Fruit fly (Drosophila melanogaster) whole organism, embryonic: Measurements from ENCODE around the gene CG6656.

ENCODE experiments used
- Abd-B ChIP-seq: fragments of 200-800 bp; sonication (Bioruptor generic); optimal IDR thresholded peaks from 2 replicates; lab custom pipeline; 2018; ENCODE audit warnings: missing biosample characterization, mild to moderate bottlenecking, missing genetic modification characterization, moderate library complexity
- CG10147 ChIP-seq: fragments of 200-800 bp; sonication (Bioruptor generic); optimal IDR thresholded peaks from 2 replicates; lab custom pipeline; 2019; ENCODE audit warnings: missing biosample characterization, mild to moderate bottlenecking, missing genetic modification characterization, moderate library complexity
- CG10959 ChIP-seq: fragments of 200-800 bp; sonication (Bioruptor generic); IDR thresholded peaks from 2 replicates; pipeline ENCODE4 v1.3.6; 2022; ENCODE audit warnings: missing biosample characterization, missing genetic modification characterization
- CG12744 ChIP-seq: fragments of 200-800 bp; sonication (Bioruptor generic); optimal IDR thresholded peaks from 2 replicates; lab custom pipeline; 2016; ENCODE audit warnings: missing biosample characterization, missing genetic modification characterization
- CG17568 ChIP-seq: fragments of 200-800 bp; sonication (Bioruptor generic); optimal IDR thresholded peaks from 2 replicates; lab custom pipeline; 2018; ENCODE audit warnings: missing biosample characterization, mild to moderate bottlenecking, missing genetic modification characterization, moderate library complexity
- CG17612 ChIP-seq: fragments of 200-800 bp; sonication (Bioruptor generic); IDR thresholded peaks from 2 replicates; pipeline ENCODE4 v1.3.6; 2022; ENCODE audit warnings: missing biosample characterization, missing genetic modification characterization
- CG17829 ChIP-seq: fragments of 200-800 bp; optimal IDR thresholded peaks from 2 replicates; lab custom pipeline; 2019; ENCODE audit warnings: missing biosample characterization, mild to moderate bottlenecking, missing genetic modification characterization, moderate library complexity
- CG1792 ChIP-seq: fragments of 200-800 bp; sonication (Bioruptor generic); optimal IDR thresholded peaks from 2 replicates; lab custom pipeline; 2016; ENCODE audit warnings: missing biosample characterization, missing genetic modification characterization
- CG2129 ChIP-seq: fragments of 200-800 bp; sonication (Bioruptor generic); IDR thresholded peaks from 2 replicates; pipeline ENCODE4 v1.3.6; 2022; ENCODE audit warnings: missing biosample characterization, missing genetic modification characterization; ENCODE audit not compliant: partially characterized antibody
- CG30431 ChIP-seq: fragments of 200-800 bp; sonication (Bioruptor generic); optimal IDR thresholded peaks from 2 replicates; lab custom pipeline; 2017; ENCODE audit warnings: missing biosample characterization, missing genetic modification characterization
- CG31365 ChIP-seq: fragments of 200-800 bp; sonication (Bioruptor generic); optimal IDR thresholded peaks from 2 replicates; lab custom pipeline; 2018; ENCODE audit warnings: missing biosample characterization, mild to moderate bottlenecking, missing genetic modification characterization
- CG3281 ChIP-seq: fragments of 200-800 bp; sonication (Bioruptor generic); optimal IDR thresholded peaks from 3 replicates; lab custom pipeline; 2017; ENCODE audit warnings: missing biosample characterization, mild to moderate bottlenecking, missing genetic modification characterization
- CG34224 ChIP-seq: fragments of 200-800 bp; sonication (Bioruptor generic); IDR thresholded peaks from 3 replicates; pipeline ENCODE4 v1.3.6; 2022; ENCODE audit warnings: missing biosample characterization, missing genetic modification characterization; ENCODE audit not compliant: partially characterized antibody
- CG5245 ChIP-seq: fragments of 200-800 bp; sonication (Bioruptor generic); optimal IDR thresholded peaks from 3 replicates; lab custom pipeline; 2016; ENCODE audit warnings: missing biosample characterization, missing genetic modification characterization
- CG6813 ChIP-seq: fragments of 200-800 bp; sonication (Bioruptor generic); optimal IDR thresholded peaks from 2 replicates; lab custom pipeline; 2017; ENCODE audit warnings: missing biosample characterization, missing genetic modification characterization, mild to moderate bottlenecking, moderate library complexity, missing genetic modification reagents
- CG6854 ChIP-seq: fragments of 200-800 bp; sonication (Bioruptor generic); optimal IDR thresholded peaks from 3 replicates; lab custom pipeline; 2017; ENCODE audit warnings: missing biosample characterization, mild to moderate bottlenecking, missing genetic modification characterization
- CG7745 ChIP-seq: fragments of 200-800 bp; sonication (Bioruptor generic); optimal IDR thresholded peaks from 2 replicates; lab custom pipeline; 2018; ENCODE audit warnings: missing biosample characterization, mild to moderate bottlenecking, missing genetic modification characterization, moderate library complexity
- CTCF ChIP-seq: fragments of 200-800 bp; sonication (Bioruptor generic); optimal IDR thresholded peaks from 2 replicates; lab custom pipeline; 2017; ENCODE audit warnings: missing biosample characterization, mild to moderate bottlenecking, missing genetic modification characterization, moderate library complexity
- Camta ChIP-seq: fragments of 200-800 bp; sonication (Bioruptor generic); optimal IDR thresholded peaks from 2 replicates; lab custom pipeline; 2016; ENCODE audit warnings: missing biosample characterization, missing genetic modification characterization
- Drgx ChIP-seq: fragments of 200-800 bp; sonication (Bioruptor generic); IDR thresholded peaks from 2 replicates; pipeline ENCODE4 v1.3.6; 2022; ENCODE audit warnings: missing biosample characterization, missing genetic modification characterization
- H15 ChIP-seq: fragments of 200-800 bp; sonication (Bioruptor generic); IDR thresholded peaks from 3 replicates; pipeline ENCODE4 v1.3.6; 2022; ENCODE audit warnings: missing biosample characterization, missing genetic modification characterization
- Hand ChIP-seq: fragments of 200-800 bp; sonication (Bioruptor generic); optimal IDR thresholded peaks from 2 replicates; lab custom pipeline; 2017; ENCODE audit warnings: mild to moderate bottlenecking, missing biosample characterization, missing genetic modification reagents, missing genetic modification characterization
- HmgZ ChIP-seq: fragments of 200-800 bp; sonication (Bioruptor generic); optimal IDR thresholded peaks from 2 replicates; lab custom pipeline; 2018; ENCODE audit warnings: missing biosample characterization, mild to moderate bottlenecking, missing genetic modification characterization
- Hr51 ChIP-seq, 2 experiments: fragments of 200-800 bp; sonication (Bioruptor generic); optimal IDR thresholded peaks; 2 replicates in 1 of 2; 3 replicates in 1 of 2; lab custom pipeline; 2016 to 2018; ENCODE audit warnings: missing biosample characterization in 2 of 2, missing genetic modification characterization in 2 of 2, mild to moderate bottlenecking in 1 of 2, moderate library complexity in 1 of 2
- MBD-R2 ChIP-seq: fragments of 200-800 bp; sonication (Bioruptor generic); IDR thresholded peaks from 2 replicates; pipeline ENCODE4 v1.3.6; 2022; ENCODE audit warnings: missing biosample characterization, missing genetic modification characterization
- Mad ChIP-seq: fragments of 200-800 bp; sonication (Bioruptor generic); optimal IDR thresholded peaks from 2 replicates; lab custom pipeline; 2016; ENCODE audit warnings: missing biosample characterization, missing genetic modification characterization
- Ravus ChIP-seq: fragments of 200-800 bp; sonication (Bioruptor generic); IDR thresholded peaks from 2 replicates; pipeline ENCODE4 v1.3.6; 2022; ENCODE audit warnings: missing biosample characterization, missing genetic modification characterization
- abd-A ChIP-seq: fragments of 200-800 bp; sonication (Bioruptor generic); optimal IDR thresholded peaks from 3 replicates; lab custom pipeline; 2019; ENCODE audit warnings: missing biosample characterization, mild to moderate bottlenecking, missing genetic modification characterization, moderate library complexity
- al ChIP-seq: fragments of 200-800 bp; sonication (Bioruptor generic); IDR thresholded peaks from 2 replicates; pipeline ENCODE4 v1.3.6; 2022; ENCODE audit warnings: missing biosample characterization, missing genetic modification characterization
- cas ChIP-seq: fragments of 200-800 bp; sonication (Bioruptor generic); IDR thresholded peaks from 2 replicates; pipeline ENCODE4 v1.3.6; 2022; ENCODE audit warnings: missing biosample characterization, missing genetic modification characterization
- chif ChIP-seq, 2 experiments: fragments of 200-800 bp; sonication (Bioruptor generic); optimal IDR thresholded peaks; 3 replicates each; lab custom pipeline; 2016; ENCODE audit warnings: missing biosample characterization in 2 of 2, missing genetic modification characterization in 2 of 2
- crol ChIP-seq: fragments of 200-800 bp; sonication (Bioruptor generic); IDR thresholded peaks from 2 replicates; pipeline ENCODE4 v1.3.6; 2022; ENCODE audit warnings: missing biosample characterization, missing genetic modification characterization
- dan ChIP-seq: fragments of 200-800 bp; sonication (Bioruptor generic); IDR thresholded peaks from 2 replicates; pipeline ENCODE4 v1.3.6; 2022; ENCODE audit warnings: missing biosample characterization, missing genetic modification characterization
- dysf ChIP-seq: fragments of 200-800 bp; sonication (Bioruptor generic); IDR thresholded peaks from 3 replicates; pipeline ENCODE4 v1.3.6; 2022; ENCODE audit warnings: missing biosample characterization, missing genetic modification characterization
- eve ChIP-seq, 2 experiments: fragments of >200 bp; optimal IDR thresholded peaks; 2 replicates each; lab custom pipeline; 2017; ENCODE audit warnings: missing biosample characterization in 2 of 2, missing genetic modification characterization in 2 of 2
- ewg ChIP-seq: fragments of 200-800 bp; sonication (Bioruptor generic); optimal IDR thresholded peaks from 3 replicates; lab custom pipeline; 2017; ENCODE audit warnings: mild to moderate bottlenecking, missing biosample characterization, missing genetic modification reagents, missing genetic modification characterization
- h ChIP-seq: fragments of >200 bp; optimal IDR thresholded peaks from 2 replicates; lab custom pipeline; 2017
- hbn ChIP-seq: fragments of 200-800 bp; sonication (Bioruptor generic); IDR thresholded peaks from 2 replicates; pipeline ENCODE4 v1.3.6; 2022; ENCODE audit warnings: missing biosample characterization, missing genetic modification characterization; ENCODE audit not compliant: partially characterized antibody
- jing ChIP-seq: fragments of 200-800 bp; sonication (Bioruptor generic); optimal IDR thresholded peaks from 2 replicates; lab custom pipeline; 2018; ENCODE audit warnings: missing biosample characterization, mild to moderate bottlenecking, missing genetic modification characterization
- maf-S ChIP-seq: fragments of 200-800 bp; sonication (Bioruptor generic); optimal IDR thresholded peaks from 2 replicates; lab custom pipeline; 2016; ENCODE audit warnings: missing biosample characterization, missing genetic modification characterization
- mam ChIP-seq: fragments of 200-800 bp; sonication (Bioruptor generic); optimal IDR thresholded peaks from 3 replicates; lab custom pipeline; 2016; ENCODE audit warnings: missing biosample characterization, missing genetic modification characterization
- pan ChIP-seq, 4 experiments: fragments of >200 bp in 3 of 4; fragments of 200-800 bp in 1 of 4; sonication (Bioruptor generic) in 1 of 4; optimal IDR thresholded peaks in 3 of 4; IDR thresholded peaks in 1 of 4; 2 replicates each; pipeline versions ENCODE4 v1.3.6 to Lab custom; 2017 to 2022; ENCODE audit warnings: missing biosample characterization in 2 of 4, missing genetic modification characterization in 2 of 4, mixed read lengths in 1 of 4
- pnt ChIP-seq: fragments of 200-800 bp; sonication (Bioruptor generic); optimal IDR thresholded peaks from 3 replicates; lab custom pipeline; 2016; ENCODE audit warnings: missing biosample characterization, missing genetic modification characterization
- prd ChIP-seq, 3 experiments: fragments of >200 bp in 2 of 3; fragments of 200-800 bp in 1 of 3; sonication (Bioruptor generic) in 1 of 3; optimal IDR thresholded peaks in 2 of 3; IDR thresholded peaks in 1 of 3; 2 replicates in 2 of 3; 3 replicates in 1 of 3; pipeline versions ENCODE4 v1.3.6 to Lab custom; 2017 to 2022; ENCODE audit warnings: missing biosample characterization in 1 of 3, missing genetic modification characterization in 1 of 3
- seq ChIP-seq: fragments of 200-800 bp; sonication (Bioruptor generic); IDR thresholded peaks from 2 replicates; pipeline ENCODE4 v1.3.6; 2022; ENCODE audit warnings: missing biosample characterization, missing genetic modification characterization
- shn ChIP-seq: fragments of 200-800 bp; sonication (Bioruptor generic); optimal IDR thresholded peaks from 3 replicates; lab custom pipeline; 2016; ENCODE audit warnings: missing biosample characterization, missing genetic modification characterization
- sisA ChIP-seq: fragments of 200-800 bp; sonication (Bioruptor generic); IDR thresholded peaks from 2 replicates; pipeline ENCODE4 v1.3.6; 2022; ENCODE audit warnings: missing biosample characterization, missing genetic modification characterization
- slp2 ChIP-seq: fragments of 200-800 bp; sonication (Bioruptor generic); optimal IDR thresholded peaks from 2 replicates; lab custom pipeline; 2016; ENCODE audit warnings: missing biosample characterization, missing genetic modification characterization
- trem ChIP-seq: fragments of 200-800 bp; optimal IDR thresholded peaks from 3 replicates; lab custom pipeline; 2019; ENCODE audit warnings: missing biosample characterization, mild to moderate bottlenecking, missing genetic modification characterization, moderate library complexity

Gene CG6656

DNA sequence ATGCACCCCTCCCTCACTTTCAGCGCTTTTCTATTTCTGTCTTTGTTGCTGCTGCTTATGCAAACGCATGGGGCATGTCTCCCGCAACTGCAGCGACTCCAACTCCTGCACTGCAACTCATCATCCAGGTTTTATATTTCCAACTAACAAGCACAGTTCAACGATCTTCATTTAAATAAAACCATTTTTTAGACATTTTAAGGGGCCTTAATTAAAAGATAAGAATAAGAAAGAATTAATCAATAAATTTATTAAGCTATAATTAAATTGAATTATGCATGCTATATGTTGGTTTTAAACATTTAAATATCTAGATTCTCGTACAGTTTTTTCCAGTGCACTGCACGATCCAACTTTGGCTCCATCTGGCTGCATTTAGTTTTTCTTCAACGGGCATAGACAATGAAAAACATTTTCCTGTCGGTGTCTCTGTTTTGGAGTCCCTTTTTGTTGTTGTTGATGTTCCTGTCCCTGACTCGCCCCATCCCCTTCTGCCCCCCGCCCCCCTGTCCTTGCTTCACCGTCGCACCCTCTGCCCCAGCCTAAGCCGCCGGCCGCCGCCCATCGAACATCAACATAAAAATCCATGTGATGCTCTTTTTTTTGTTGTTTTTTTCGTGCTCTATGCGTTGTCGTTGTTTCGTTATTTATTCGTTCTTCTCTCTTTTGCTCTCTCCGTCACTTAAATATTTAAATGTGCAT, 46.2 kb upstream of the CG6656 start (continued):
- no peak for TF ChIP-seq CG1792 (GFP tag; lab: Kevin White, UChicago)
- peak; percentile 61 for TF ChIP-seq ewg (GFP tag; lab: Kevin White, UChicago)
- TF ChIP-seq slp2 (GFP tag; lab: Kevin White, UChicago), result no peak
- no peak for TF ChIP-seq CG31365 (tag; lab: Kevin White, UChicago)
- no peak for TF ChIP-seq h
- peak; percentile 32 for TF ChIP-seq HmgZ (tag; lab: Kevin White, UChicago)
- TF ChIP-seq crol (GFP tag; lab: Robert Waterston, UW), result peak; percentile 99
- no peak for TF ChIP-seq al (GFP tag; lab: Robert Waterston, UW)
- TF ChIP-seq hbn (GFP tag; lab: Robert Waterston, UW), result no peak
- peak; percentile 86 for TF ChIP-seq Drgx
- no peak for TF ChIP-seq cas (GFP tag; lab: Robert Waterston, UW)
- no peak for TF ChIP-seq Mad
- peak; percentile 52 for TF ChIP-seq CG6813
- TF ChIP-seq CG3281 (GFP tag; lab: Kevin White, UChicago), result no peak
- TF ChIP-seq sisA (GFP tag; lab: Robert Waterston, UW), result peak; percentile 61
- TF ChIP-seq shn (GFP tag; lab: Kevin White, UChicago), result no peak
- peak in 1 of 2 experiments; percentile 21 for TF ChIP-seq Hr51 (GFP tag; optimal IDR thresholded peaks at IDR 0.05; lab: Kevin White, UChicago)
- no peak for TF ChIP-seq MBD-R2 (GFP tag; lab: Robert Waterston, UW)
- TF ChIP-seq CG30431 (GFP tag; lab: Kevin White, UChicago), result peak; percentile 48
- peak; percentile 14 for TF ChIP-seq CG5245 (GFP tag; lab: Kevin White, UChicago)
- no peak for TF ChIP-seq CG34224
- TF ChIP-seq trem, result peak; percentile 92
- no peak for TF ChIP-seq maf-S (GFP tag; lab: Kevin White, UChicago)
- TF ChIP-seq Ravus, result no peak
- TF ChIP-seq CG17568, result peak; percentile 21
- peak; percentile 12 for TF ChIP-seq CTCF (GFP tag; lab: Kevin White, UChicago)
- TF ChIP-seq eve (GFP tag; optimal IDR thresholded peaks at IDR 0.05; lab: Kevin White, UChicago), result peak in 1 of 2 experiments; percentile 80
- no peak for TF ChIP-seq prd (optimal IDR thresholded peaks at IDR 0.05; lab: Kevin White, UChicago)
- TF ChIP-seq prd (GFP tag; IDR thresholded peaks at IDR 0.05; lab: Robert Waterston, UW), result peak; percentile 63; the same call in 2 of the 3 replicates
- no peak for TF ChIP-seq CG12744
- TF ChIP-seq pnt (GFP tag; lab: Kevin White, UChicago), result no peak
- TF ChIP-seq Abd-B (GFP tag; lab: Kevin White, UChicago), result peak; percentile 49
- peak; percentile 94 for TF ChIP-seq CG17829 (tag; lab: Kevin White, UChicago)
- TF ChIP-seq dan (GFP tag; lab: Robert Waterston, UW), result no peak
- peak; percentile 39 for TF ChIP-seq jing (GFP tag; lab: Kevin White, UChicago)
- TF ChIP-seq Camta (GFP tag; lab: Kevin White, UChicago), result no peak
- peak; percentile 74; the same call in 1 of the 2 replicates for TF ChIP-seq CG10959
- TF ChIP-seq CG7745, result peak; percentile 56
- no peak for TF ChIP-seq Hand
- TF ChIP-seq CG17612 (GFP tag; lab: Robert Waterston, UW), result no peak
- TF ChIP-seq pan (optimal IDR thresholded peaks at IDR 0.05; lab: Kevin White, UChicago), result no peak
- peak in 1 of 2 experiments; percentile 22 for TF ChIP-seq pan (GFP tag; optimal IDR thresholded peaks at IDR 0.05 in 1 of 2, IDR thresholded peaks at IDR 0.05 in 1 of 2)
- TF ChIP-seq seq (GFP tag; lab: Robert Waterston, UW), result no peak
- peak in 1 of 2 experiments; percentile 51 for TF ChIP-seq chif (GFP tag; optimal IDR thresholded peaks at IDR 0.05; lab: Kevin White, UChicago)
- TF ChIP-seq dysf, result no peak; the same call in 2 of the 3 replicates
- peak; percentile 60 for TF ChIP-seq abd-A (tag; lab: Kevin White, UChicago)
- TF ChIP-seq CG2129, result no peak
- TF ChIP-seq H15 (GFP tag; lab: Robert Waterston, UW), result no peak
- no peak for TF ChIP-seq CG10147
- no peak for TF ChIP-seq mam (GFP tag; lab: Kevin White, UChicago)
- no peak for TF ChIP-seq CG6854
